Fruit fly (Drosophila melanogaster): ENCODE data around the gene CG1316.
A peak's percentile ranks its signal among the peaks of the same experiment; 100 is the strongest.

dm6 chr3L:4286784-4287183, 3.1 kb downstream of the CG1316 start, which contains the start of gene TfIIEbeta:
- TF ChIP-seq CG1621 (tag; optimal IDR thresholded peaks at IDR 0.05): no peak
- TF ChIP-seq CG16779 (tag; optimal IDR thresholded peaks at IDR 0.05): no peak
- TF ChIP-seq Ets96B (tag; optimal IDR thresholded peaks at IDR 0.05): no peak
- TF ChIP-seq Hr38 (GFP tag; optimal IDR thresholded peaks at IDR 0.05): no peak
- no peak for TF ChIP-seq cyc (GFP tag; optimal IDR thresholded peaks at IDR 0.05)
- no peak for TF ChIP-seq CG11294 (GFP tag; IDR thresholded peaks at IDR 0.05)
- TF ChIP-seq CG31627 (GFP tag; optimal IDR thresholded peaks at IDR 0.05): no peak
- TF ChIP-seq CG32006 (GFP tag; optimal IDR thresholded peaks at IDR 0.05): no peak
- no peak for TF ChIP-seq Blimp-1 (GFP tag; optimal IDR thresholded peaks at IDR 0.05)
- TF ChIP-seq fd85E (GFP tag; optimal IDR thresholded peaks at IDR 0.05): no peak
- no peak for TF ChIP-seq Sox102F (GFP tag; optimal IDR thresholded peaks at IDR 0.05)
- peak; percentile 72 for TF ChIP-seq svp (GFP tag)
- no peak for TF ChIP-seq Smox (GFP tag; optimal IDR thresholded peaks at IDR 0.05)
- TF ChIP-seq CG7368 (GFP tag; optimal IDR thresholded peaks at IDR 0.05): no peak

Data from whole organism, prepupa.